Worm (Caenorhabditis elegans) whole organism, L4 larva: Measurements from ENCODE around the gene Y59H11AR.10.

Source experiments
- D1046.2 ChIP-seq: fragments of 200-800 bp; sonication (Bioruptor generic); IDR thresholded peaks from 2 replicates; pipeline ENCODE4 v1.3.6; 2022; ENCODE audit warnings: missing genetic modification characterization, missing compliant biosample characterization
- F10B5.3 ChIP-seq: sonication (generic microtip); optimal IDR thresholded peaks from 2 replicates; lab custom pipeline; 2016; ENCODE audit warnings: mild to moderate bottlenecking, missing genetic modification characterization, missing compliant biosample characterization
- F37D6.2 ChIP-seq: sonication (generic microtip); optimal IDR thresholded peaks from 2 replicates; lab custom pipeline; 2016; ENCODE audit warnings: mild to moderate bottlenecking, missing genetic modification characterization, missing compliant biosample characterization
- F44E2.7 ChIP-seq: fragments of 200-800 bp; sonication (Bioruptor generic); IDR thresholded peaks from 2 replicates; pipeline ENCODE4 v2.1.2; 2022; ENCODE audit warnings: missing genetic modification characterization, missing compliant biosample characterization
- T20F7.1 ChIP-seq: fragments of 200-800 bp; sonication (Bioruptor generic); optimal IDR thresholded peaks from 2 replicates; lab custom pipeline; 2018; ENCODE audit warnings: mild to moderate bottlenecking, missing genetic modification characterization, missing compliant biosample characterization
- T26A8.4 ChIP-seq: fragments of 200-800 bp; sonication (Bioruptor generic); IDR thresholded peaks from 2 replicates; pipeline ENCODE4 v1.3.6; 2022; ENCODE audit warnings: missing genetic modification characterization, missing compliant biosample characterization
- Y5F2A.4 ChIP-seq: fragments of 200-800 bp; sonication (Bioruptor generic); optimal IDR thresholded peaks from 2 replicates; lab custom pipeline; 2018; ENCODE audit warnings: mild to moderate bottlenecking, missing genetic modification characterization, missing compliant biosample characterization
- ZK337.2 ChIP-seq: fragments of 200-800 bp; sonication (Bioruptor generic); IDR thresholded peaks from 2 replicates; pipeline ENCODE4 v1.3.6; 2022; ENCODE audit warnings: missing genetic modification reagents, missing genetic modification characterization, missing compliant biosample characterization
- ZK546.5 ChIP-seq, 2 experiments: sonication (generic microtip); optimal IDR thresholded peaks; 2 replicates each; lab custom pipeline; 2017; ENCODE audit warnings: missing biosample characterization in 2 of 2, missing genetic modification characterization in 2 of 2
- aha-1 ChIP-seq: fragments of 150-350 bp; peaks from one replicate; lab custom pipeline; 2014; ENCODE audit warnings: missing biosample characterization, missing genetic modification characterization
- aly-2 ChIP-seq: sonication (generic microtip); optimal IDR thresholded peaks from 2 replicates; lab custom pipeline; 2018; ENCODE audit warnings: missing biosample characterization, missing genetic modification characterization
- arid-1 ChIP-seq: fragments of 200-800 bp; sonication (Bioruptor generic); conservative IDR thresholded peaks from 2 replicates; pipeline ENCODE4 v1.3.6; 2022; ENCODE audit warnings: missing genetic modification reagents, missing genetic modification characterization, missing compliant biosample characterization
- cey-2 ChIP-seq: sonication (generic microtip); optimal IDR thresholded peaks from 3 replicates; lab custom pipeline; 2017; ENCODE audit warnings: missing genetic modification characterization, mild to moderate bottlenecking, missing compliant biosample characterization, antibody characterized with exemption, borderline replicate concordance; ENCODE audit not compliant: insufficient read depth
- ctbp-1 ChIP-seq: fragments of 200-800 bp; sonication (Bioruptor generic); IDR thresholded peaks from 2 replicates; pipeline ENCODE4 v1.3.6; 2022; ENCODE audit warnings: missing genetic modification reagents, missing genetic modification characterization, missing compliant biosample characterization
- daf-12 ChIP-seq: fragments of 150-350 bp; optimal IDR thresholded peaks from 2 replicates; lab custom pipeline; 2014; ENCODE audit warnings: missing biosample characterization, missing genetic modification reagents, missing genetic modification characterization
- daf-16 ChIP-seq, 3 experiments: sonication (generic microtip); optimal IDR thresholded peaks; 2 replicates each; lab custom pipeline; 2016 to 2017; ENCODE audit warnings: missing genetic modification characterization in 3 of 3, missing genetic modification reagents in 3 of 3, mild to moderate bottlenecking in 2 of 3, missing compliant biosample characterization in 2 of 3, missing biosample characterization in 1 of 3, moderate library complexity in 1 of 3
- dmd-8 ChIP-seq: fragments of 200-800 bp; sonication (Bioruptor generic); IDR thresholded peaks from 2 replicates; pipeline ENCODE4 v1.3.6; 2022; ENCODE audit warnings: missing genetic modification characterization, missing compliant biosample characterization
- dmd-9 ChIP-seq: fragments of 200-800 bp; sonication (Bioruptor generic); IDR thresholded peaks from 2 replicates; pipeline ENCODE4 v1.3.6; 2022; ENCODE audit warnings: missing genetic modification reagents, missing genetic modification characterization, missing compliant biosample characterization
- duxl-1 ChIP-seq: sonication (generic microtip); optimal IDR thresholded peaks from 2 replicates; lab custom pipeline; 2016; ENCODE audit warnings: mild to moderate bottlenecking, missing genetic modification characterization, moderate library complexity, missing compliant biosample characterization; ENCODE audit not compliant: poor library complexity
- dve-1 ChIP-seq: sonication (generic microtip); optimal IDR thresholded peaks from 2 replicates; lab custom pipeline; 2017; ENCODE audit warnings: antibody characterized with exemption, mild to moderate bottlenecking, missing genetic modification characterization, missing compliant biosample characterization; ENCODE audit not compliant: insufficient read depth
- hif-1 ChIP-seq, 2 experiments: sonication (generic microtip); optimal IDR thresholded peaks; 2 replicates each; lab custom pipeline; 2016 to 2017; ENCODE audit warnings: missing compliant biosample characterization in 2 of 2, missing genetic modification characterization in 2 of 2, missing genetic modification reagents in 2 of 2, missing genotype in 2 of 2, mild to moderate bottlenecking in 1 of 2
- jun-1 ChIP-seq: fragments of 150-350 bp; optimal IDR thresholded peaks from 2 replicates; lab custom pipeline; 2014; ENCODE audit warnings: missing biosample characterization, missing genetic modification reagents, missing genetic modification characterization
- lim-7 ChIP-seq: fragments of 200-800 bp; sonication (Bioruptor generic); IDR thresholded peaks from 2 replicates; pipeline ENCODE4 v1.3.6; 2022; ENCODE audit warnings: missing genetic modification characterization, missing compliant biosample characterization
- lin-15B ChIP-seq: fragments of 150-350 bp; sonication (generic microtip); optimal IDR thresholded peaks from 3 replicates; lab custom pipeline; 2014; ENCODE audit warnings: missing biosample characterization, missing genetic modification characterization
- lin-38 ChIP-seq: fragments of 200-800 bp; sonication (Bioruptor generic); IDR thresholded peaks from 2 replicates; pipeline ENCODE4 v1.3.6; 2022; ENCODE audit warnings: missing genetic modification reagents, missing genetic modification characterization, missing compliant biosample characterization
- lin-39 ChIP-seq: fragments of 150-350 bp; optimal IDR thresholded peaks from 2 replicates; lab custom pipeline; 2014; ENCODE audit warnings: missing biosample characterization, missing genetic modification reagents, missing genetic modification characterization
- mdt-29 ChIP-seq: fragments of 200-800 bp; sonication (Bioruptor generic); IDR thresholded peaks from 2 replicates; pipeline ENCODE4 v1.3.6; 2022; ENCODE audit warnings: missing genetic modification reagents, missing genetic modification characterization, missing compliant biosample characterization
- nhr-102 ChIP-seq: sonication (generic microtip); optimal IDR thresholded peaks from 2 replicates; lab custom pipeline; 2016; ENCODE audit warnings: mild to moderate bottlenecking, missing genetic modification characterization, moderate library complexity, missing compliant biosample characterization
- nhr-41 ChIP-seq: fragments of 200-800 bp; sonication (Bioruptor generic); IDR thresholded peaks from 2 replicates; pipeline ENCODE4 v1.3.6; 2022; ENCODE audit warnings: missing genetic modification reagents, missing genetic modification characterization, missing compliant biosample characterization
- nhr-6 ChIP-seq: fragments of 150-350 bp; optimal IDR thresholded peaks from 2 replicates; lab custom pipeline; 2014; ENCODE audit warnings: missing biosample characterization, missing genetic modification characterization
- nhr-77 ChIP-seq: fragments of 150-350 bp; optimal IDR thresholded peaks from 2 replicates; lab custom pipeline; 2014; ENCODE audit warnings: missing biosample characterization, missing genetic modification characterization
- sdz-12 ChIP-seq: fragments of 200-800 bp; sonication (Bioruptor generic); optimal IDR thresholded peaks from 2 replicates; lab custom pipeline; 2018; ENCODE audit warnings: mild to moderate bottlenecking, missing genetic modification characterization, missing compliant biosample characterization
- set-16 ChIP-seq: fragments of 200-800 bp; sonication (Bioruptor generic); IDR thresholded peaks from 2 replicates; pipeline ENCODE4 v1.3.6; 2022; ENCODE audit warnings: missing genetic modification reagents, missing genetic modification characterization, missing compliant biosample characterization
- snpc-1.2 ChIP-seq: fragments of 200-800 bp; sonication (Bioruptor generic); IDR thresholded peaks from 2 replicates; pipeline ENCODE4 v1.3.6; 2022; ENCODE audit warnings: missing genetic modification reagents, missing genetic modification characterization, missing compliant biosample characterization
- snpc-4 ChIP-seq: fragments of 150-350 bp; optimal IDR thresholded peaks from 2 replicates; lab custom pipeline; 2014; ENCODE audit warnings: missing biosample characterization, missing genetic modification characterization
- spr-3 ChIP-seq: fragments of 200-800 bp; sonication (Bioruptor generic); optimal IDR thresholded peaks from 2 replicates; lab custom pipeline; 2018; ENCODE audit warnings: mild to moderate bottlenecking, missing genetic modification characterization, missing compliant biosample characterization
- unc-39 ChIP-seq: sonication (generic microtip); optimal IDR thresholded peaks from 2 replicates; lab custom pipeline; 2017; ENCODE audit warnings: missing biosample characterization, missing genetic modification characterization
- unc-62 ChIP-seq, 3 experiments: fragments of 150-350 bp in 1 of 3; sonication (generic microtip); optimal IDR thresholded peaks in 2 of 3; peaks in 1 of 3; 1 replicate in 1 of 3; 2 replicates in 2 of 3; lab custom pipeline; 2014 to 2017; ENCODE audit warnings: missing biosample characterization in 3 of 3, missing genetic modification characterization in 3 of 3, missing genetic modification reagents in 3 of 3, missing genotype in 1 of 3
- zag-1 ChIP-seq: fragments of 150-350 bp; optimal IDR thresholded peaks from 2 replicates; lab custom pipeline; 2014; ENCODE audit warnings: missing biosample characterization, missing genetic modification characterization
- zfp-2 ChIP-seq: sonication (generic microtip); optimal IDR thresholded peaks from 2 replicates; lab custom pipeline; 2016; ENCODE audit warnings: mild to moderate bottlenecking, missing genetic modification characterization, missing compliant biosample characterization
- zip-11 ChIP-seq: fragments of 200-800 bp; sonication (Bioruptor generic); IDR thresholded peaks from 2 replicates; pipeline ENCODE4 v1.3.6; 2022; ENCODE audit warnings: missing genetic modification characterization, missing compliant biosample characterization
- ztf-11 ChIP-seq: fragments of 150-350 bp; optimal IDR thresholded peaks from 2 replicates; lab custom pipeline; 2014; ENCODE audit warnings: missing biosample characterization, missing genetic modification characterization
- ztf-7 ChIP-seq: fragments of 150-350 bp; optimal IDR thresholded peaks from 2 replicates; lab custom pipeline; 2014; ENCODE audit warnings: missing biosample characterization, missing genetic modification characterization

Y59H11AR.10 gene

ce11 chrIV:8615314-8615713, 12.3 kb downstream of the Y59H11AR.10 start:
- TF ChIP-seq aha-1 = peak; percentile 13
- TF ChIP-seq D1046.2 = no peak
- TF ChIP-seq unc-62 (GFP tag; optimal IDR thresholded peaks at IDR 0.05 in 1 of 2; lab: Kevin White, UChicago) = peak in 1 of 2 experiments; percentile 91
- no peak for TF ChIP-seq unc-62 (tag; optimal IDR thresholded peaks at IDR 0.05; lab: Kevin White, UChicago)

ce11 chrIV:8617047-8617446, 14.1 kb downstream of the Y59H11AR.10 start, which contains the start of the genes F42A9.7 and F42A9.3:
F42A9.7 (minus strand) TSS chrIV:8617147.
F42A9.3 (plus strand) TSS chrIV:8617260.
- TF ChIP-seq zip-11 (no peak), daf-12 (no peak), lin-39 (tag; lab: Kevin White, UChicago) (no peak), ctbp-1 (GFP tag; lab: Robert Waterston, UW) (no peak), spr-3 (GFP tag; lab: Kevin White, UChicago) (no peak), nhr-41 (no peak), T20F7.1 (GFP tag; lab: Kevin White, UChicago) (no peak), lin-15B (tag; lab: Kevin White, UChicago) (no peak), snpc-4 (tag; lab: Kevin White, UChicago) (no peak), ztf-11 (tag; lab: Kevin White, UChicago) (no peak), jun-1 (tag; lab: Kevin White, UChicago) (no peak), F37D6.2 (tag; lab: Kevin White, UChicago) (no peak), arid-1 (GFP tag; lab: Robert Waterston, UW) (no peak), set-16 (GFP tag; lab: Robert Waterston, UW) (no peak), zfp-2 (tag; lab: Kevin White, UChicago) (no peak), F10B5.3 (tag; lab: Kevin White, UChicago) (no peak)

ce11 chrIV:8618698-8619097, 15.7 kb downstream of the Y59H11AR.10 start, which contains the start of gene F42A9.8:
F42A9.8 (minus strand) TSS chrIV:8618785.
- TF ChIP-seq F44E2.7 (GFP tag; lab: Robert Waterston, UW) (no peak), lin-38 (GFP tag; lab: Robert Waterston, UW) (peak; percentile 56)

- TF ChIP-seq daf-16 (GFP tag; optimal IDR thresholded peaks at IDR 0.05; lab: Kevin White, UChicago) (peak in 1 of 2 experiments; percentile 79), daf-16 (tag; optimal IDR thresholded peaks at IDR 0.05; lab: Kevin White, UChicago) (peak; percentile 80), unc-62 (GFP tag; optimal IDR thresholded peaks at IDR 0.05 in 1 of 2; lab: Kevin White, UChicago) (peak in 1 of 2 experiments; percentile 10), unc-62 (tag; optimal IDR thresholded peaks at IDR 0.05; lab: Kevin White, UChicago) (no peak), cey-2 (tag; lab: Kevin White, UChicago) (no peak), unc-39 (tag; lab: Kevin White, UChicago) (no peak), ZK546.5 (tag; optimal IDR thresholded peaks at IDR 0.05; lab: Kevin White, UChicago) (no peak), F44E2.7 (GFP tag; lab: Robert Waterston, UW) (no peak), dve-1 (peak; percentile 87), jun-1 (tag; lab: Kevin White, UChicago) (no peak), dmd-9 (GFP tag; lab: Robert Waterston, UW) (no peak), ztf-7 (tag; lab: Kevin White, UChicago) (peak; percentile 15), sdz-12 (no peak), dmd-8 (GFP tag; lab: Robert Waterston, UW) (no peak), lim-7 (GFP tag; lab: Robert Waterston, UW) (no peak), nhr-102 (peak; percentile 20), zip-11 (no peak), T26A8.4 (no peak), snpc-1.2 (GFP tag; lab: Robert Waterston, UW) (no peak), ZK337.2 (GFP tag; lab: Robert Waterston, UW) (no peak), mdt-29 (GFP tag; lab: Robert Waterston, UW) (no peak), hif-1 (tag; optimal IDR thresholded peaks at IDR 0.05; lab: Kevin White, UChicago) (peak in 1 of 2 experiments; percentile 38), nhr-77 (tag; lab: Kevin White, UChicago) (peak; percentile 62), set-16 (GFP tag; lab: Robert Waterston, UW) (no peak), snpc-4 (tag; lab: Kevin White, UChicago) (no peak), nhr-6 (peak; percentile 76), duxl-1 (tag; lab: Kevin White, UChicago) (no peak), aly-2 (no peak), zag-1 (no peak), Y5F2A.4 (no peak)
These were observed 17.2 kb downstream of the Y59H11AR.10 start, which contains the start of gene lin-49 for ce11 chrIV:8620102-8620733. lin-49 (plus strand) TSS chrIV:8620683.
